Worm (Caenorhabditis elegans) whole organism, early embryonic: Measurements from ENCODE around the gene F31B9.7.

Experiments used
- aly-1 ChIP-seq: sonication (generic microtip); optimal IDR thresholded peaks from 2 replicates; lab custom pipeline; 2016; ENCODE audit warnings: missing genetic modification characterization, missing compliant biosample characterization
- ama-1 ChIP-seq: fragments of 150-350 bp; optimal IDR thresholded peaks from 2 replicates; lab custom pipeline; 2014
- ceh-13 ChIP-seq: fragments of 200-800 bp; sonication (Bioruptor generic); optimal IDR thresholded peaks from 2 replicates; lab custom pipeline; 2018; ENCODE audit warnings: mild to moderate bottlenecking, missing genetic modification characterization, missing compliant biosample characterization
- ceh-36 ChIP-seq: sonication (generic microtip); optimal IDR thresholded peaks from 2 replicates; lab custom pipeline; 2016; ENCODE audit warnings: missing genetic modification characterization, inconsistent platforms, missing compliant biosample characterization
- ets-7 ChIP-seq: sonication (generic microtip); optimal IDR thresholded peaks from 2 replicates; lab custom pipeline; 2016; ENCODE audit warnings: missing genotype, missing genetic modification characterization, missing compliant biosample characterization
- flt-1 ChIP-seq: fragments of 200-800 bp; sonication (Bioruptor generic); IDR thresholded peaks from 2 replicates; pipeline ENCODE4 v1.3.6; 2022; ENCODE audit warnings: missing genetic modification characterization, missing compliant biosample characterization
- hmbx-1 ChIP-seq: sonication (generic microtip); optimal IDR thresholded peaks from 2 replicates; lab custom pipeline; 2016; ENCODE audit warnings: mild to moderate bottlenecking, missing genetic modification characterization, missing compliant biosample characterization
- hmg-4 ChIP-seq: fragments of 200-800 bp; sonication (Bioruptor generic); optimal IDR thresholded peaks from 2 replicates; lab custom pipeline; 2018; ENCODE audit warnings: mild to moderate bottlenecking, missing genetic modification characterization, missing compliant biosample characterization
- hnd-1 ChIP-seq: sonication (generic microtip); optimal IDR thresholded peaks from 2 replicates; lab custom pipeline; 2016; ENCODE audit warnings: missing genetic modification characterization, missing compliant biosample characterization
- pes-1 ChIP-seq: fragments of 200-800 bp; sonication (Bioruptor generic); IDR thresholded peaks from 2 replicates; pipeline ENCODE4 v1.3.6; 2022; ENCODE audit warnings: missing genetic modification reagents, missing genetic modification characterization, missing compliant biosample characterization

ce11 chrX:15923440-15923839 is 4.0 kb downstream of the F31B9.7 start, which contains the start of gene F31B9.3:
- TF ChIP-seq ceh-13 (GFP tag; lab: Kevin White, UChicago) (no peak), pes-1 (GFP tag; lab: Robert Waterston, UW) (no peak), flt-1 (GFP tag; lab: Robert Waterston, UW) (no peak), ama-1 (no peak), ceh-36 (tag; lab: Kevin White, UChicago) (no peak), aly-1 (tag; lab: Kevin White, UChicago) (no peak), ets-7 (tag; lab: Kevin White, UChicago) (no peak), hmbx-1 (tag; lab: Kevin White, UChicago) (no peak), hnd-1 (tag; lab: Kevin White, UChicago) (no peak), hmg-4 (GFP tag; lab: Kevin White, UChicago) (no peak)
